Fruit fly (Drosophila melanogaster) S2 (cell line): ENCODE results near the gene Cyp4ae1.

ENCODE experiments used
- CG8478 ChIP-seq: fragments of >200 bp; optimal IDR thresholded peaks from 2 replicates; lab custom pipeline; 2018
- CTCF ChIP-seq, 2 experiments: fragments of >200 bp; optimal IDR thresholded peaks; 2 replicates each; lab custom pipeline; 2018

DNA sequence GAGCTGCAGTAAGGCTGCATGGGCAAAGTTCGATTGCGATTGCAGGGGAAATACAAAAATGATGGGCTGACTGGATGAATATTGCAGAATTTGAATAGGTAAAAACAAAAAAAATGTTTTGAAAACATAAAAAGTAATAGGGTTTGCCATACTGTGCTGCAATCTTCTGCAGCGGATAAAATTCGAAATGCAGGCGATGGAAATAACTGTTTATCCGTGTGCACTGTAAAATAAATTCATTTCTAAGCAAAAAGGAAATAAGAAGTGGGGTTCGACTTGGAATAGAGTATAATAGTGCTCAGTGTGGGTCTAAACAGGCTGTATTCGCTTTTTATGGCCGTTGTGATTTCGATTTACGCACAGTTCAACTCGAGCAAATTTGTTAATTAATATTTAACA lies 15.0 kb downstream of the Cyp4ae1 start, which contains the start of gene CG14053:
- TF ChIP-seq CTCF (optimal IDR thresholded peaks at IDR 0.05; lab: Kevin White, UChicago), result no peak
- TF ChIP-seq CG8478 (lab: Kevin White, UChicago), result no peak
